Worm (Caenorhabditis elegans): Measurements from ENCODE around the gene arrd-2.

The arrd-2 gene

DNA sequence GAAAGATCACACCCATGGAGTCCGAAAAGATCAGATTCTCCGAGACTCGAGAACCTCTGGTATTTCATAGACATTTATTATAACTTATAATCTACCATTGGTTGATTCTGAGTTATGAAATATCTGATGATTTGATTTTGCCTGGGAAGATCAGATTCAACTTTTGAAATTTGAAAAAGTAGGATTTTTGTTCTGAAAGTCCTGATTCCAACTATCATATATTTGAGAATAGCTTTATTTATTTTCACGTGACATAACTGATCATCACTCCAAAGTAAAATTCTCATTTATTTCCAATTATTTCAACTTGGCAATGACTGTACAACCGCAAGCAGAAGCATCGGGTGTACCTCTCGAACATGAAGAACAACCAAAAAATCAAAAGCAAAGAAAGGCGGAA lies 7.8 kb upstream of the arrd-2 start, which contains the start of gene Y51B9A.7:
TSS of gene Y51B9A.7 (plus strand) at position 301 of the 400 bp plus-strand sequence.
- TF ChIP-seq isw-1 (GFP tag; IDR thresholded peaks at IDR 0.05) (no peak), nhr-11 (tag; optimal IDR thresholded peaks at IDR 0.05) (no peak)

DNA sequence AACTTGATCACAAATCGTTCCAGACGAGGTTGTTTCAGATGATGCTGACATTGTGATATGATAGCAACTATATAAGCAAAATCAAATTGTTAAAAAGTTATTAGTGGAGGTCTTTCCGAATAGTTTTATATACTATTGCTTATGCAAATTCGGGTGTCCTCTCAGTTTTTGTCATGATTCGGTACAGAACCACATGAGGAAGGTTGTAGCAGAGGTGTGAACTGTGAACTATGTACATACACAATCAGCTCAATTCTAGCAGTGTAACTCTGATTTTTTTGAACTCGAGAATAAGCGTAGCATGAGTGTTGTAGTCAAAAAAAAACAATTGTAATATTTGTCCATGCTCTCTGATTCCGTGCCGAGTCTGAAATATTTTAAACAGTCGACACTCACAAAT lies 4.5 kb upstream of the arrd-2 start, which contains the start of gene Y51B9A.6:
TSS of gene Y51B9A.6 (minus strand) at position 101 of the 400 bp plus-strand sequence.
- TF ChIP-seq efl-1 (optimal IDR thresholded peaks at IDR 0.05) (no peak), efl-1 (GFP tag; optimal IDR thresholded peaks at IDR 0.05 in 1 of 2) (peak in 1 of 2 experiments; percentile 58), lin-39 (tag; optimal IDR thresholded peaks at IDR 0.05) (no peak)

DNA sequence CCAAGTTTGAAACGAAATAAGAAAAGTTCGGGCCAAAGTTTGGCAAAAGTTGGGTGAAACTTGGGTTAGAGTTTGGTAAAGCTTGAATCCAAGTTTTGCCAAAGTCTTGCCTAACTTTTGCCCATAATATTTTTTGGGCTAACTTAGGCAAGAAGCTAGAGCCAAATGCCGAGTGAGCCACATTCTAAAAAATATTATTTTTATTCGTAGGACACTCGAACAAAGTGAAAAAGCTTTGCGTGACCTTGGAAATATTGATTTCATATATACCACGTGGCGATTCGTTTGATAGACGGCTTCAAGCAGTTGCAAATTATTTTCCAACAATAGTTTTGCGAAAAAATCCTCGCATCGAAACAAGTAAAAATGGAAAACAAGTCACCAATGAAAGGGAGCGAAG lies 3.7 kb upstream of the arrd-2 start, which contains the start of gene Y51B9A.5:
TSS of gene Y51B9A.5 (plus strand) at position 301 of the 400 bp plus-strand sequence.
- TF ChIP-seq snpc-4 (tag; optimal IDR thresholded peaks at IDR 0.05) (no peak), hlh-4 (tag; optimal IDR thresholded peaks at IDR 0.05) (no peak), unc-98 (GFP tag; IDR thresholded peaks at IDR 0.05) (no peak), unc-30 (tag; optimal IDR thresholded peaks at IDR 0.05) (no peak)

DNA sequence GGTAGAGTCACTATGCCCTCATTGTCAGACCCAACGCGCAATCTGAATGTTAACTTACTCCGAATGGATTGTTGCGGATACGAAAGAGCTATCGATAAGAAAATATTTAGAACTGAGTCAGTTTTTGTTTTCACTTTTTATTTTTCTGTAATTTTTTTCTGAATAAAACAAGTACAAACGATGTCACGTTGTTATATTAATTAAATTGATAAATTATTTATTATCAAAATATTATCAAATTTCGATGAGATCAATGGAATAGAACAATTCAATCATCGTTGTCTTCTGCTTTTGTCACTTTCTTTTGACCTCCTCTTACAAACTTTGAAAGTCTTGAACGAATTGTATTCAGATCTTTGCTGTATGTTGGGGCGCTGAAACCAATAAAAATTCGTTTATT lies 549 bp upstream of the arrd-2 start, which contains the start of gene mpz-6:
TSS of gene mpz-6 (minus strand) at position 101 of the 400 bp plus-strand sequence.
- no peak for TF ChIP-seq lir-3 (tag; optimal IDR thresholded peaks at IDR 0.05; ENCODE audit: poor library complexity)
- TF ChIP-seq dpl-1 (GFP tag; optimal IDR thresholded peaks at IDR 0.05) = no peak
- no peak for TF ChIP-seq isw-1 (GFP tag; IDR thresholded peaks at IDR 0.05)
- TF ChIP-seq snu-23 (GFP tag; optimal IDR thresholded peaks at IDR 0.05) = no peak
- TF ChIP-seq blmp-1 (tag; optimal IDR thresholded peaks at IDR 0.05) = no peak
- TF ChIP-seq pqm-1 (tag; optimal IDR thresholded peaks at IDR 0.05) = no peak
- TF ChIP-seq lin-14 (GFP tag; optimal IDR thresholded peaks at IDR 0.05) = no peak
- no peak for TF ChIP-seq ceh-63 (GFP tag; optimal IDR thresholded peaks at IDR 0.05)
- no peak for TF ChIP-seq nhr-76 (tag; optimal IDR thresholded peaks at IDR 0.05)
- no peak for TF ChIP-seq fos-1 (tag; optimal IDR thresholded peaks at IDR 0.05)
- no peak for TF ChIP-seq alr-1 (tag; optimal IDR thresholded peaks at IDR 0.05; ENCODE audit: borderline replicate concordance)

DNA sequence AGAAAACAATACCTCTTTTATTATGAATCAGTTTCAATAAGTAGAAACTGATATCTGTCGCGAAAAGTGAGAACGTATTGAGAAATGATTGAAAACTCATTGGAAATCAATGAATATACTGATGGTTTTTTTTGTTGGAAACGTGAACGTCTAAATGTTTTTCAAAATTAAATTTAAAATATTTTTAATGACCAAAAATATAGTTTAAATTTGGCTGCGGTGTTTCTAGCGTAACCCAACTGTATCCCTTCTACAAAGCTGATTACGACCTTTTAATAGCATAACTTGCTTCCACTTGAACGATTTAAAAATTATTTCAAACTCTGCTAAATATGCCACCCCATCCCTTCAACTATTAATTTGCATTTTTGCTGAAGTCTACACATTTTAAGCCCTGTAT lies 3.9 kb downstream of the arrd-2 start, which contains the start of gene M176.9:
TSS of gene M176.9 (minus strand) at position 101 of the 400 bp plus-strand sequence.
- TF ChIP-seq lin-13 (GFP tag; optimal IDR thresholded peaks at IDR 0.05) (no peak), ces-1 (GFP tag; optimal IDR thresholded peaks at IDR 0.05) (no peak), unc-98 (GFP tag; IDR thresholded peaks at IDR 0.05) (no peak), hlh-17 (GFP tag; optimal IDR thresholded peaks at IDR 0.05; ENCODE audit: borderline replicate concordance) (no peak), fkh-8 (tag; optimal IDR thresholded peaks at IDR 0.05) (no peak), nhr-84 (tag; optimal IDR thresholded peaks at IDR 0.05) (no peak), egl-27 (tag; optimal IDR thresholded peaks at IDR 0.05) (no peak), lir-3 (tag; optimal IDR thresholded peaks at IDR 0.05; ENCODE audit: poor library complexity) (no peak), pqm-1 (tag; optimal IDR thresholded peaks at IDR 0.05) (no peak), alr-1 (tag; optimal IDR thresholded peaks at IDR 0.05; ENCODE audit: borderline replicate concordance) (no peak), sptf-1 (tag; optimal IDR thresholded peaks at IDR 0.05) (no peak), C04F5.9 (tag; optimal IDR thresholded peaks at IDR 0.05) (no peak), C34B4.2 (tag; optimal IDR thresholded peaks at IDR 0.05) (no peak), C16A3.4 (tag; optimal IDR thresholded peaks at IDR 0.05) (no peak), unc-62 (GFP tag; optimal IDR thresholded peaks at IDR 0.05) (no peak), dsc-1 (tag; optimal IDR thresholded peaks at IDR 0.05) (no peak)

DNA sequence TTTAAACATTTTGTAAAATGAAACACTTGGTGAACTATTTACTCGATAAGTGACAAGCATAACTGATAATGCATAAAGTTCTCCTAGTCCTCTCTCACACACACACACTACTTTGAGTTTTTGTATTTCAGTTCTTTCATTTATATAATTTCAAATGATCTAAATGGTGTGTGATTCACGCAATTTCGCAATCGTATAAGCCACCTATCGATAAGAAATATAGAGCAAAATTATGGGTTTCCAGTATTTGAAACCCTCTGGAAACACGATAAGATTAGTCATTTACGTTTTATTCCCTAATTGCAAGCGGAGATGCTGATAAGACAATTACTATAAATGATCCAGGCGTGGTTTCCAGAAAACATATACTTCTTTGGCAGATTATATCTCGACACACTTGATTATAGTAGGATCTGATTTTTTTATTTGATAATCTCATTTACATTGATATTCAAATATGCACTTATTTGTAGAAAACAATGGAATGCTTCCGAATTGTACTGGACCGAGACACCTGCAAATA lies 4.6 kb downstream of the arrd-2 start, which contains the start of gene arrd-3:
TSS of gene arrd-3 (plus strand) at position 473 of the 523 bp plus-strand sequence.
- TF ChIP-seq egl-13 (tag; optimal IDR thresholded peaks at IDR 0.05) (no peak), mdl-1 (tag; optimal IDR thresholded peaks at IDR 0.05) (no peak), mep-1 (tag; optimal IDR thresholded peaks at IDR 0.05) (no peak), elt-2 (tag; optimal IDR thresholded peaks at IDR 0.05) (peak; percentile 66), tlp-1 (tag; optimal IDR thresholded peaks at IDR 0.05) (peak; percentile 10), lin-35 (GFP tag; optimal IDR thresholded peaks at IDR 0.05) (no peak), alr-1 (tag; optimal IDR thresholded peaks at IDR 0.05; ENCODE audit: borderline replicate concordance) (no peak)
